Fruit fly (Drosophila melanogaster): ENCODE results near the gene CG4995.
A peak's percentile ranks its signal among the peaks of the same experiment; 100 is the strongest.

The CG4995 gene

dm6 chr2L:10314327-10315210, 7.7 kb upstream of the CG4995 start, which contains the start of the genes Usp14 and CG4972 (continued):
- TF ChIP-seq CG4707 (GFP tag; optimal IDR thresholded peaks at IDR 0.05) (no peak), CG2120 (GFP tag; optimal IDR thresholded peaks at IDR 0.05) (peak; percentile 29), CG42726 (GFP tag; IDR thresholded peaks at IDR 0.05; ENCODE audit: partially characterized antibody) (0 out of 2 replicates have a peak, but pooled peaks have one; percentile 9), CG11504 (tag; optimal IDR thresholded peaks at IDR 0.05) (no peak), CG7786 (GFP tag; optimal IDR thresholded peaks at IDR 0.05) (no peak), Rfx (GFP tag; IDR thresholded peaks at IDR 0.05) (no peak), CG9932 (GFP tag; IDR thresholded peaks at IDR 0.05) (no peak; the same call in 1 of the 2 replicates), knrl (GFP tag; IDR thresholded peaks at IDR 0.05; ENCODE audit: partially characterized antibody) (peak; percentile 66), CG12659 (GFP tag; optimal IDR thresholded peaks at IDR 0.05) (peak; percentile 41), Myb (GFP tag; optimal IDR thresholded peaks at IDR 0.05) (peak; percentile 41), CG30020 (tag; optimal IDR thresholded peaks at IDR 0.05) (peak; percentile 99), Camta (GFP tag; optimal IDR thresholded peaks at IDR 0.05) (no peak), CG32532 (GFP tag; IDR thresholded peaks at IDR 0.05) (no peak), schlank (tag; optimal IDR thresholded peaks at IDR 0.05) (no peak), btn (GFP tag; optimal IDR thresholded peaks at IDR 0.05) (no peak), phol (tag; optimal IDR thresholded peaks at IDR 0.05) (peak; percentile 60), crol (GFP tag; IDR thresholded peaks at IDR 0.05) (no peak), twi (tag; optimal IDR thresholded peaks at IDR 0.05) (peak; percentile 3), kay (GFP tag; optimal IDR thresholded peaks at IDR 0.05) (no peak), CG11085 (GFP tag; IDR thresholded peaks at IDR 0.05) (no peak), trem (tag; optimal IDR thresholded peaks at IDR 0.05) (peak; percentile 32), pita (GFP tag; optimal IDR thresholded peaks at IDR 0.05) (no peak), Dek (tag; optimal IDR thresholded peaks at IDR 0.05) (no peak), CG6654 (GFP tag; optimal IDR thresholded peaks at IDR 0.05) (no peak), Usf (GFP tag; optimal IDR thresholded peaks at IDR 0.05) (no peak), Spps (tag; optimal IDR thresholded peaks at IDR 0.05) (no peak), CG14441 (GFP tag; IDR thresholded peaks at IDR 0.05) (no peak), CG8478 (optimal IDR thresholded peaks at IDR 0.05) (no peak), Dad (GFP tag; optimal IDR thresholded peaks at IDR 0.05) (no peak), Elba2 (GFP tag; optimal IDR thresholded peaks at IDR 0.05) (peak; percentile 3), CG10274 (GFP tag; optimal IDR thresholded peaks at IDR 0.05) (no peak), ATbp (GFP tag; optimal IDR thresholded peaks at IDR 0.05) (no peak), dysf (GFP tag; IDR thresholded peaks at IDR 0.05) (no peak), mirr (GFP tag; optimal IDR thresholded peaks at IDR 0.05) (no peak), Blimp-1 (GFP tag; optimal IDR thresholded peaks at IDR 0.05) (no peak), slbo (GFP tag; IDR thresholded peaks at IDR 0.05) (peak; percentile 35), Abd-B (GFP tag; optimal IDR thresholded peaks at IDR 0.05) (no peak), CG2875 (GFP tag; optimal IDR thresholded peaks at IDR 0.05) (no peak), ab (GFP tag; optimal IDR thresholded peaks at IDR 0.05) (no peak), chm (GFP tag; IDR thresholded peaks at IDR 0.05) (no peak), CG18011 (GFP tag; optimal IDR thresholded peaks at IDR 0.05) (no peak), CG34224 (GFP tag; IDR thresholded peaks at IDR 0.05; ENCODE audit: partially characterized antibody) (no peak), Pdp1 (GFP tag; optimal IDR thresholded peaks at IDR 0.05) (peak in 1 of 2 experiments; percentile 27), MTF-1 (GFP tag; optimal IDR thresholded peaks at IDR 0.05; ENCODE audit: borderline replicate concordance) (no peak), jumu (GFP tag; optimal IDR thresholded peaks at IDR 0.05) (no peak), CG11723 (GFP tag; optimal IDR thresholded peaks at IDR 0.05) (peak; percentile 80), grau (tag; optimal IDR thresholded peaks at IDR 0.05) (peak; percentile 25), ranshi (GFP tag; IDR thresholded peaks at IDR 0.05) (no peak), onecut (GFP tag; IDR thresholded peaks at IDR 0.05) (no peak)
